Fruit fly (Drosophila melanogaster) whole organism, embryonic: ENCODE data around the gene CG34179.

Experiments used
- Asciz ChIP-seq: fragments of 200-800 bp; sonication (Bioruptor generic); optimal IDR thresholded peaks from 2 replicates; lab custom pipeline; 2017; ENCODE audit warnings: missing biosample characterization, mild to moderate bottlenecking, missing genetic modification characterization, missing genetic modification reagents
- CG10321 ChIP-seq: fragments of 200-800 bp; sonication (Bioruptor generic); IDR thresholded peaks from 2 replicates; pipeline ENCODE4 v1.3.6; 2022; ENCODE audit warnings: missing biosample characterization, missing genetic modification characterization
- CG10366 ChIP-seq: fragments of 200-800 bp; sonication (Bioruptor generic); IDR thresholded peaks from 2 replicates; pipeline ENCODE4 v1.3.6; 2022; ENCODE audit warnings: missing biosample characterization, missing genetic modification characterization
- CG10431 ChIP-seq: fragments of 200-800 bp; sonication (Bioruptor generic); optimal IDR thresholded peaks from 3 replicates; lab custom pipeline; 2018; ENCODE audit warnings: missing biosample characterization, mild to moderate bottlenecking, missing genetic modification characterization
- CG11093 ChIP-seq: fragments of 200-800 bp; sonication (Bioruptor generic); IDR thresholded peaks from 3 replicates; pipeline ENCODE4 v1.3.6; 2022; ENCODE audit warnings: missing biosample characterization, missing genetic modification characterization
- CG12744 ChIP-seq: fragments of 200-800 bp; sonication (Bioruptor generic); optimal IDR thresholded peaks from 2 replicates; lab custom pipeline; 2016; ENCODE audit warnings: missing biosample characterization, missing genetic modification characterization
- CG13894 ChIP-seq: fragments of 200-800 bp; sonication (Bioruptor generic); optimal IDR thresholded peaks from 3 replicates; lab custom pipeline; 2018; ENCODE audit warnings: missing biosample characterization, mild to moderate bottlenecking, missing genetic modification characterization, moderate library complexity
- CG16779 ChIP-seq: fragments of 200-800 bp; sonication (Bioruptor generic); IDR thresholded peaks from 2 replicates; pipeline ENCODE4 v1.3.6; 2022; ENCODE audit warnings: missing biosample characterization, missing genetic modification characterization
- CG17328 ChIP-seq: fragments of 200-800 bp; sonication (Bioruptor generic); IDR thresholded peaks from 2 replicates; pipeline ENCODE4 v1.3.6; 2022; ENCODE audit warnings: missing biosample characterization, missing genetic modification characterization
- CG17359 ChIP-seq: fragments of 200-800 bp; sonication (Bioruptor generic); optimal IDR thresholded peaks from 3 replicates; lab custom pipeline; 2018; ENCODE audit warnings: missing biosample characterization, mild to moderate bottlenecking, missing genetic modification characterization, moderate library complexity
- CG17829 ChIP-seq: fragments of 200-800 bp; optimal IDR thresholded peaks from 2 replicates; lab custom pipeline; 2019; ENCODE audit warnings: missing biosample characterization, mild to moderate bottlenecking, missing genetic modification characterization, moderate library complexity
- CG30431 ChIP-seq: fragments of 200-800 bp; sonication (Bioruptor generic); optimal IDR thresholded peaks from 2 replicates; lab custom pipeline; 2017; ENCODE audit warnings: missing biosample characterization, missing genetic modification characterization
- CG32767 ChIP-seq: fragments of 200-800 bp; sonication (Bioruptor generic); IDR thresholded peaks from 2 replicates; pipeline ENCODE4 v1.3.6; 2022; ENCODE audit warnings: missing biosample characterization, missing genetic modification characterization
- CG3407 ChIP-seq: fragments of 200-800 bp; sonication (Bioruptor generic); optimal IDR thresholded peaks from 2 replicates; lab custom pipeline; 2018; ENCODE audit warnings: missing biosample characterization, mild to moderate bottlenecking, missing genetic modification characterization
- CG34376 ChIP-seq: fragments of 200-800 bp; sonication (Bioruptor generic); optimal IDR thresholded peaks from 2 replicates; lab custom pipeline; 2018; ENCODE audit warnings: missing biosample characterization, mild to moderate bottlenecking, missing genetic modification characterization
- CG6854 ChIP-seq: fragments of 200-800 bp; sonication (Bioruptor generic); optimal IDR thresholded peaks from 3 replicates; lab custom pipeline; 2017; ENCODE audit warnings: missing biosample characterization, mild to moderate bottlenecking, missing genetic modification characterization
- CG7745 ChIP-seq: fragments of 200-800 bp; sonication (Bioruptor generic); optimal IDR thresholded peaks from 2 replicates; lab custom pipeline; 2018; ENCODE audit warnings: missing biosample characterization, mild to moderate bottlenecking, missing genetic modification characterization, moderate library complexity
- CG8359 ChIP-seq: fragments of 200-800 bp; sonication (Bioruptor generic); optimal IDR thresholded peaks from 2 replicates; lab custom pipeline; 2017; ENCODE audit warnings: missing biosample characterization, mild to moderate bottlenecking, missing genetic modification characterization, borderline replicate concordance
- Camta ChIP-seq: fragments of 200-800 bp; sonication (Bioruptor generic); optimal IDR thresholded peaks from 2 replicates; lab custom pipeline; 2016; ENCODE audit warnings: missing biosample characterization, missing genetic modification characterization
- CkIIα-i1 ChIP-seq: fragments of 200-800 bp; sonication (Bioruptor generic); IDR thresholded peaks from 2 replicates; pipeline ENCODE4 v1.3.6; 2022; ENCODE audit warnings: missing biosample characterization, missing genetic modification characterization
- D19A ChIP-seq: fragments of 200-800 bp; optimal IDR thresholded peaks from 3 replicates; lab custom pipeline; 2019; ENCODE audit warnings: missing biosample characterization, mild to moderate bottlenecking, missing genetic modification characterization, moderate library complexity
- Dad ChIP-seq: fragments of 200-800 bp; sonication (Bioruptor generic); optimal IDR thresholded peaks from 3 replicates; lab custom pipeline; 2016; ENCODE audit warnings: missing biosample characterization, missing genetic modification characterization
- Dbx ChIP-seq: fragments of 200-800 bp; sonication (Bioruptor generic); IDR thresholded peaks from 3 replicates; pipeline ENCODE4 v1.3.6; 2022; ENCODE audit warnings: missing biosample characterization, missing genetic modification characterization
- Dip2 ChIP-seq: fragments of 200-800 bp; sonication (Bioruptor generic); IDR thresholded peaks from 2 replicates; pipeline ENCODE4 v1.3.6; 2022; ENCODE audit warnings: missing biosample characterization, missing genetic modification characterization
- Elba2 ChIP-seq: fragments of 200-800 bp; sonication (Bioruptor generic); optimal IDR thresholded peaks from 3 replicates; lab custom pipeline; 2016; ENCODE audit warnings: missing biosample characterization, missing genetic modification characterization
- Ets97D ChIP-seq: fragments of 200-800 bp; sonication (Bioruptor generic); optimal IDR thresholded peaks from 3 replicates; lab custom pipeline; 2016; ENCODE audit warnings: missing biosample characterization, missing genetic modification characterization
- HHEX ChIP-seq: fragments of 200-800 bp; sonication (Bioruptor generic); optimal IDR thresholded peaks from 3 replicates; lab custom pipeline; 2017; ENCODE audit warnings: missing biosample characterization, mild to moderate bottlenecking, missing genetic modification characterization, missing genetic modification reagents
- HLH3B ChIP-seq: fragments of 200-800 bp; sonication (Bioruptor generic); IDR thresholded peaks from 2 replicates; pipeline ENCODE4 v1.3.6; 2022; ENCODE audit warnings: missing biosample characterization, missing genetic modification characterization
- HLH54F ChIP-seq: fragments of 200-800 bp; sonication (Bioruptor generic); optimal IDR thresholded peaks from 3 replicates; lab custom pipeline; 2016; ENCODE audit warnings: missing biosample characterization, missing genetic modification characterization
- Hey ChIP-seq: fragments of 200-800 bp; sonication (Bioruptor generic); optimal IDR thresholded peaks from 3 replicates; lab custom pipeline; 2018; ENCODE audit warnings: missing biosample characterization, mild to moderate bottlenecking, missing genetic modification characterization
- NFAT ChIP-seq: fragments of 200-800 bp; sonication (Bioruptor generic); IDR thresholded peaks from 2 replicates; pipeline ENCODE4 v1.3.6; 2022; ENCODE audit warnings: missing biosample characterization, missing genetic modification characterization
- Nf-YB ChIP-seq: fragments of 200-800 bp; sonication (Bioruptor generic); optimal IDR thresholded peaks from 3 replicates; lab custom pipeline; 2019; ENCODE audit warnings: missing biosample characterization, mild to moderate bottlenecking, missing genetic modification characterization, moderate library complexity
- Oaz ChIP-seq: fragments of 200-800 bp; sonication (Bioruptor generic); IDR thresholded peaks from 2 replicates; pipeline ENCODE4 v1.3.6; 2022; ENCODE audit warnings: missing biosample characterization, missing genetic modification characterization
- Rx ChIP-seq: fragments of 200-800 bp; sonication (Bioruptor generic); IDR thresholded peaks from 2 replicates; pipeline ENCODE4 v1.3.6; 2022; ENCODE audit warnings: missing biosample characterization, missing genetic modification characterization
- Tbp ChIP-seq: fragments of >200 bp; optimal IDR thresholded peaks from 2 replicates; lab custom pipeline; 2018; ENCODE audit warnings: missing biosample characterization, missing genetic modification characterization
- az2 ChIP-seq: fragments of 200-800 bp; sonication (Bioruptor generic); optimal IDR thresholded peaks from 3 replicates; lab custom pipeline; 2016; ENCODE audit warnings: missing biosample characterization, missing genetic modification characterization
- cas ChIP-seq: fragments of 200-800 bp; sonication (Bioruptor generic); IDR thresholded peaks from 2 replicates; pipeline ENCODE4 v1.3.6; 2022; ENCODE audit warnings: missing biosample characterization, missing genetic modification characterization
- crol ChIP-seq: fragments of 200-800 bp; sonication (Bioruptor generic); IDR thresholded peaks from 2 replicates; pipeline ENCODE4 v1.3.6; 2022; ENCODE audit warnings: missing biosample characterization, missing genetic modification characterization
- dan ChIP-seq: fragments of 200-800 bp; sonication (Bioruptor generic); IDR thresholded peaks from 2 replicates; pipeline ENCODE4 v1.3.6; 2022; ENCODE audit warnings: missing biosample characterization, missing genetic modification characterization
- dysf ChIP-seq: fragments of 200-800 bp; sonication (Bioruptor generic); IDR thresholded peaks from 3 replicates; pipeline ENCODE4 v1.3.6; 2022; ENCODE audit warnings: missing biosample characterization, missing genetic modification characterization
- gcm2 ChIP-seq: fragments of 200-800 bp; sonication (Bioruptor generic); optimal IDR thresholded peaks from 2 replicates; lab custom pipeline; 2016; ENCODE audit warnings: missing biosample characterization, missing genetic modification characterization
- klu ChIP-seq: fragments of 200-800 bp; sonication (Bioruptor generic); IDR thresholded peaks from 2 replicates; pipeline ENCODE4 v1.3.6; 2022; ENCODE audit warnings: missing biosample characterization, missing genetic modification characterization
- knrl ChIP-seq: fragments of 200-800 bp; sonication (Bioruptor generic); IDR thresholded peaks from 3 replicates; pipeline ENCODE4 v1.3.6; 2022; ENCODE audit warnings: missing biosample characterization, missing genetic modification characterization; ENCODE audit not compliant: partially characterized antibody
- lbe ChIP-seq: fragments of 200-800 bp; sonication (Bioruptor generic); optimal IDR thresholded peaks from 2 replicates; lab custom pipeline; 2016; ENCODE audit warnings: missing biosample characterization, mild to moderate bottlenecking, missing genetic modification characterization
- org-1 ChIP-seq: fragments of 200-800 bp; sonication (Bioruptor generic); optimal IDR thresholded peaks from 2 replicates; lab custom pipeline; 2017; ENCODE audit warnings: missing biosample characterization, missing genetic modification characterization
- pb ChIP-seq: fragments of 200-800 bp; sonication (Bioruptor generic); optimal IDR thresholded peaks from 3 replicates; lab custom pipeline; 2016; ENCODE audit warnings: missing biosample characterization, missing genetic modification characterization
- pho ChIP-seq: fragments of 200-800 bp; sonication (Bioruptor generic); optimal IDR thresholded peaks from 2 replicates; lab custom pipeline; 2016; ENCODE audit warnings: missing biosample characterization, missing genetic modification characterization
- sima ChIP-seq: fragments of 200-800 bp; sonication (Bioruptor generic); optimal IDR thresholded peaks from 2 replicates; lab custom pipeline; 2016; ENCODE audit warnings: missing biosample characterization, missing genetic modification characterization
- stc ChIP-seq: fragments of 200-800 bp; sonication (Bioruptor generic); IDR thresholded peaks from 2 replicates; pipeline ENCODE4 v1.3.6; 2022; ENCODE audit warnings: missing biosample characterization, missing genetic modification characterization
- tna ChIP-seq: fragments of 200-800 bp; sonication (Bioruptor generic); IDR thresholded peaks from 2 replicates; pipeline ENCODE4 v1.3.6; 2022; ENCODE audit warnings: missing biosample characterization, missing genetic modification characterization; ENCODE audit not compliant: partially characterized antibody
- tx ChIP-seq: fragments of 200-800 bp; sonication (Bioruptor generic); optimal IDR thresholded peaks from 2 replicates; lab custom pipeline; 2016; ENCODE audit warnings: missing biosample characterization, missing genetic modification characterization
- wek ChIP-seq: fragments of 200-800 bp; sonication (Bioruptor generic); optimal IDR thresholded peaks from 3 replicates; lab custom pipeline; 2018; ENCODE audit warnings: missing biosample characterization, mild to moderate bottlenecking, missing genetic modification characterization, moderate library complexity

Gene CG34179

dm6 chr2L:6065823-6066222 is 17.3 kb upstream of the CG34179 start, which contains the start of the genes Fbw5 and CG9147 (continued):
- TF ChIP-seq CG6854 (GFP tag; lab: Kevin White, UChicago) (peak; percentile 98), CG13894 (peak; percentile 98), lbe (GFP tag; lab: Kevin White, UChicago) (peak; percentile 99), org-1 (peak; percentile 99), CG34376 (peak; percentile 99), az2 (GFP tag; lab: Kevin White, UChicago) (peak; percentile 100), CG17359 (tag; lab: Kevin White, UChicago) (peak; percentile 99), Ets97D (GFP tag; lab: Kevin White, UChicago) (peak; percentile 97), crol (GFP tag; lab: Robert Waterston, UW) (peak; percentile 89), Asciz (peak; percentile 99), CG7745 (tag; lab: Kevin White, UChicago) (peak; percentile 97), Nf-YB (peak; percentile 93), Oaz (peak; percentile 99), CG12744 (GFP tag; lab: Kevin White, UChicago) (peak; percentile 99), pb (peak; percentile 99), CG30431 (peak; percentile 99), CG17829 (tag; lab: Kevin White, UChicago) (peak; percentile 99), tna (GFP tag; lab: Robert Waterston, UW) (peak; percentile 63), Dip2 (peak; percentile 54), CG10366 (GFP tag; lab: Robert Waterston, UW) (peak; percentile 100), tx (GFP tag; lab: Kevin White, UChicago) (peak; percentile 100), NFAT (peak; percentile 99), CkIIα-i1 (GFP tag; lab: Robert Waterston, UW) (peak; percentile 96), HLH3B (peak; percentile 100), CG8359 (GFP tag; lab: Kevin White, UChicago) (peak; percentile 90), dan (peak; percentile 95), Tbp (no peak), D19A (tag; lab: Kevin White, UChicago) (peak; percentile 99), HLH54F (GFP tag; lab: Kevin White, UChicago) (peak; percentile 99), CG10321 (peak; percentile 90), dysf (GFP tag; lab: Robert Waterston, UW) (peak; percentile 100), CG3407 (GFP tag; lab: Kevin White, UChicago) (peak; percentile 99), Hey (tag; lab: Kevin White, UChicago) (peak; percentile 97), CG32767 (GFP tag; lab: Robert Waterston, UW) (peak; percentile 100), Dad (GFP tag; lab: Kevin White, UChicago) (peak; percentile 99), CG16779 (peak; percentile 98), Camta (GFP tag; lab: Kevin White, UChicago) (peak; percentile 100), CG11093 (peak; percentile 99), wek (GFP tag; lab: Kevin White, UChicago) (peak; percentile 97), HHEX (GFP tag; lab: Kevin White, UChicago) (peak; percentile 99), knrl (GFP tag; lab: Robert Waterston, UW) (0 out of 3 replicates have a peak, but pooled peaks have one; percentile 20), pho (peak; percentile 99), klu (GFP tag; lab: Robert Waterston, UW) (peak; percentile 99), CG10431 (peak; percentile 98), Elba2 (peak; percentile 97), sima (GFP tag; lab: Kevin White, UChicago) (peak; percentile 99), cas (peak; percentile 99), gcm2 (GFP tag; lab: Kevin White, UChicago) (peak; percentile 98), Rx (GFP tag; lab: Robert Waterston, UW) (peak; percentile 99), Dbx (GFP tag; lab: Robert Waterston, UW) (peak; percentile 100), CG17328 (GFP tag; lab: Robert Waterston, UW) (peak; percentile 100), stc (GFP tag; lab: Robert Waterston, UW) (peak; percentile 99)
